Worm (Caenorhabditis elegans): Measurements from ENCODE around the gene cutl-24.

DNA sequence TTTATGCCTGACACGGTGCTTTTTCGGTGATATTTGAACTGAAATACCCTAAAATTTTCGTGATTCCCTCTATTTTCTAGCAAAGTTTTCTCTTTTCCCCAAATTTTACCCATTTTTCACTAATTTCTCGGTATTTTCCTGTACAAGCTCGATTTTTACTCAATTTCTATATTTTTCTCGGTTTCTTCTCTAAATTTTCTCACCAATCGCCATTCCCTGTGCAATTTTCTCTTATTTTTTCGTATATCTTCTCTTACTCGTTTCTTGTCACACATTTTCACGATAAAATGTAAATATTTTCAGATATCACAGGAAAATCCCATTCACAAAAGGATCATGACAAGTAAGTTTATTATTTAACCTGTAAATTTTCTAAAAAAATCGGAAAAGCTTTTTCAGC is 29.6 kb downstream of the cutl-24 start, which contains the start of gene csn-3:
- no peak for TF ChIP-seq cog-1 (tag; optimal IDR thresholded peaks at IDR 0.05)
- TF ChIP-seq flt-1 (GFP tag; IDR thresholded peaks at IDR 0.05) = no peak

All from whole organism, midembryonic.